Worm (Caenorhabditis elegans): Measurements from ENCODE around the gene hot-7.

The hot-7 gene

DNA sequence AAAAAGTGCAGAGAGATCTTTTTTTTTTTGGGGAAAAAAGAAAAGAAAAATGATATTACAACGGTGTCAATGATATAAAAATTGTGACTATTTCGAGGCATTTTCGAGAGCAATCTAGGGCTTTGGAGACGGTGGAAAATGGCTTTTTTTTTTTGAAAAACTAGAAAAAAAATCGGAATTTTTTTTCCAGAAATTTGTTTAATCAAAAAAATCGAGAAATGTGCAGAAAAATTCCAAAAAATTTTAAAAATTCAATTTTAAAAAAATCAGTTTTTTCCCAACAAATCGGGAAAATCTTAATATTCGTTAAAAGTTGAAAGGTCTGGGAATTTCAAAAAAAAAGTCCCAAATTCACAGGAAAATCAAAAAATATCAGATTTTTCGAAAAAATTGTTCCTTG is 45.6 kb downstream of the hot-7 start, which contains the start of gene Y54G11A.19:
Gene Y54G11A.19, minus strand, starts transcription at position 101 of the 400 bp plus-strand sequence.
- TF ChIP-seq ceh-28 (tag; optimal IDR thresholded peaks at IDR 0.05) (no peak), zip-11 (GFP tag; IDR thresholded peaks at IDR 0.05) (no peak), nhr-6 (tag; optimal IDR thresholded peaks at IDR 0.05) (no peak), madf-5 (GFP tag; IDR thresholded peaks at IDR 0.05) (no peak), fos-1 (tag; optimal IDR thresholded peaks at IDR 0.05) (no peak), ceh-20 (GFP tag; IDR thresholded peaks at IDR 0.05) (no peak), aha-1 (tag) (no peak), nhr-102 (tag; optimal IDR thresholded peaks at IDR 0.05) (no peak)

DNA sequence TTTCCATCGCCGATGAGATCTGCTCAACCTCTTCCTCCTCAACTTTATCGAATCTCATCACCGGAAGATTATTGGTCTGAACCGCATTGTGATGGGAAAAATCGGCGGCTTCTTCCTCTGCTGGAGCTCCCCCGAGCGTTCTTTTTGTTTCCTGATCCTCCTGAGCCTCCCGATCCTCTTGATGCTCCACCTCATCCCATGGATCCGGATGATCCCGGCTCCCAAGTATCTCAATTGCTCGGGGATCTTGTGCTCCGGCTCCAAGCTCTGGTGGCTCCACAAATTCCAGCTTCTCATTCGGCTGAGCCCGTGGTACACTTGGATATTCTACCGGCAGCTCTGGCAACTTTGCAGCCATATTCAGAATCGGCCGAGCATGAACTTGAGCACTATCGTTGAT is 46.7 kb downstream of the hot-7 start:
- no peak for TF ChIP-seq F10B5.3 (tag; optimal IDR thresholded peaks at IDR 0.05)
- peak; percentile 76 for TF ChIP-seq set-16 (GFP tag; IDR thresholded peaks at IDR 0.05)
